Fruit fly (Drosophila melanogaster) whole organism, embryonic: ENCODE measurements around the gene vnd.
A peak's percentile ranks its signal among the peaks of the same experiment; 100 is the strongest.

Experiments
- CG10274 ChIP-seq: fragments of 200-800 bp; sonication (Bioruptor generic); optimal IDR thresholded peaks from 3 replicates; lab custom pipeline; 2017; ENCODE audit warnings: missing biosample characterization, mild to moderate bottlenecking, missing genetic modification characterization
- CG10366 ChIP-seq: fragments of 200-800 bp; sonication (Bioruptor generic); IDR thresholded peaks from 2 replicates; pipeline ENCODE4 v1.3.6; 2022; ENCODE audit warnings: missing biosample characterization, missing genetic modification characterization
- CG11504 ChIP-seq: fragments of 200-800 bp; sonication (Bioruptor generic); optimal IDR thresholded peaks from 3 replicates; lab custom pipeline; 2019; ENCODE audit warnings: missing biosample characterization, mild to moderate bottlenecking, missing genetic modification characterization, moderate library complexity
- CG11723 ChIP-seq: fragments of 200-800 bp; sonication (Bioruptor generic); optimal IDR thresholded peaks from 2 replicates; lab custom pipeline; 2017; ENCODE audit warnings: missing biosample characterization, mild to moderate bottlenecking, missing genetic modification characterization
- CG12299 ChIP-seq: fragments of 200-800 bp; sonication (Bioruptor generic); optimal IDR thresholded peaks from 2 replicates; lab custom pipeline; 2018; ENCODE audit warnings: missing biosample characterization, mild to moderate bottlenecking, missing genetic modification characterization
- CG12769 ChIP-seq: fragments of 200-800 bp; sonication (Bioruptor generic); optimal IDR thresholded peaks from 2 replicates; lab custom pipeline; 2019; ENCODE audit warnings: missing biosample characterization, mild to moderate bottlenecking, missing genetic modification characterization, moderate library complexity
- CG13775 ChIP-seq: fragments of 200-800 bp; sonication (Bioruptor generic); optimal IDR thresholded peaks from 3 replicates; lab custom pipeline; 2017; ENCODE audit warnings: missing biosample characterization, mild to moderate bottlenecking, missing genetic modification characterization
- CG13894 ChIP-seq: fragments of 200-800 bp; sonication (Bioruptor generic); optimal IDR thresholded peaks from 3 replicates; lab custom pipeline; 2018; ENCODE audit warnings: missing biosample characterization, mild to moderate bottlenecking, missing genetic modification characterization, moderate library complexity
- CG15269 ChIP-seq: fragments of 200-800 bp; sonication (Bioruptor generic); optimal IDR thresholded peaks from 2 replicates; lab custom pipeline; 2018; ENCODE audit warnings: missing biosample characterization, mild to moderate bottlenecking, missing genetic modification characterization, moderate library complexity
- CG15514 ChIP-seq: fragments of 200-800 bp; sonication (Bioruptor generic); optimal IDR thresholded peaks from 3 replicates; lab custom pipeline; 2017; ENCODE audit warnings: missing biosample characterization, missing genetic modification characterization, mild to moderate bottlenecking, moderate library complexity, missing genetic modification reagents
- CG17385 ChIP-seq: fragments of 200-800 bp; sonication (Bioruptor generic); optimal IDR thresholded peaks from 3 replicates; lab custom pipeline; 2018; ENCODE audit warnings: missing biosample characterization, mild to moderate bottlenecking, missing genetic modification characterization
- CG17912 ChIP-seq: fragments of 200-800 bp; sonication (Bioruptor generic); optimal IDR thresholded peaks from 2 replicates; lab custom pipeline; 2018; ENCODE audit warnings: missing biosample characterization, mild to moderate bottlenecking, missing genetic modification characterization
- CG3065 ChIP-seq: fragments of 200-800 bp; sonication (Bioruptor generic); optimal IDR thresholded peaks from 2 replicates; lab custom pipeline; 2016; ENCODE audit warnings: missing biosample characterization, missing genetic modification characterization
- CG3281 ChIP-seq: fragments of 200-800 bp; sonication (Bioruptor generic); optimal IDR thresholded peaks from 3 replicates; lab custom pipeline; 2017; ENCODE audit warnings: missing biosample characterization, mild to moderate bottlenecking, missing genetic modification characterization
- CG3995 ChIP-seq: fragments of 200-800 bp; sonication (Bioruptor generic); optimal IDR thresholded peaks from 3 replicates; lab custom pipeline; 2016; ENCODE audit warnings: missing biosample characterization, missing genetic modification characterization
- CG4707 ChIP-seq: fragments of 200-800 bp; sonication (Bioruptor generic); optimal IDR thresholded peaks from 2 replicates; lab custom pipeline; 2018; ENCODE audit warnings: missing biosample characterization, mild to moderate bottlenecking, missing genetic modification characterization, moderate library complexity
- CG6854 ChIP-seq: fragments of 200-800 bp; sonication (Bioruptor generic); optimal IDR thresholded peaks from 3 replicates; lab custom pipeline; 2017; ENCODE audit warnings: missing biosample characterization, mild to moderate bottlenecking, missing genetic modification characterization
- CG8388 ChIP-seq: fragments of 200-800 bp; sonication (Bioruptor generic); optimal IDR thresholded peaks from 2 replicates; lab custom pipeline; 2019; ENCODE audit warnings: missing biosample characterization, mild to moderate bottlenecking, missing genetic modification characterization, moderate library complexity
- CoRest ChIP-seq: fragments of 200-800 bp; sonication (Bioruptor generic); optimal IDR thresholded peaks from 3 replicates; lab custom pipeline; 2018; ENCODE audit warnings: missing biosample characterization, mild to moderate bottlenecking, missing genetic modification characterization, moderate library complexity
- D ChIP-seq, 2 experiments: fragments of 200-800 bp in 1 of 2; fragments of >200 bp in 1 of 2; sonication (Bioruptor generic) in 1 of 2; optimal IDR thresholded peaks; 2 replicates in 1 of 2; 3 replicates in 1 of 2; lab custom pipeline; 2017; ENCODE audit warnings: mild to moderate bottlenecking in 1 of 2, missing biosample characterization in 1 of 2, missing genetic modification characterization in 1 of 2, missing genetic modification reagents in 1 of 2
- Dbx ChIP-seq: fragments of 200-800 bp; sonication (Bioruptor generic); IDR thresholded peaks from 3 replicates; pipeline ENCODE4 v1.3.6; 2022; ENCODE audit warnings: missing biosample characterization, missing genetic modification characterization
- Doc3 ChIP-seq: fragments of 200-800 bp; sonication (Bioruptor generic); IDR thresholded peaks from 3 replicates; pipeline ENCODE4 v1.3.6; 2022; ENCODE audit warnings: missing biosample characterization, missing genetic modification characterization; ENCODE audit not compliant: partially characterized antibody
- Dp ChIP-seq: fragments of 200-800 bp; sonication (Bioruptor generic); optimal IDR thresholded peaks from 2 replicates; lab custom pipeline; 2018; ENCODE audit warnings: missing biosample characterization, mild to moderate bottlenecking, missing genetic modification characterization, moderate library complexity
- Hand ChIP-seq: fragments of 200-800 bp; sonication (Bioruptor generic); optimal IDR thresholded peaks from 2 replicates; lab custom pipeline; 2017; ENCODE audit warnings: mild to moderate bottlenecking, missing biosample characterization, missing genetic modification reagents, missing genetic modification characterization
- Lhr ChIP-seq: fragments of 200-800 bp; sonication (Bioruptor generic); optimal IDR thresholded peaks from 3 replicates; lab custom pipeline; 2017; ENCODE audit warnings: mild to moderate bottlenecking, missing biosample characterization, missing genetic modification reagents, missing genetic modification characterization
- Lim3 ChIP-seq: fragments of 200-800 bp; sonication (Bioruptor generic); IDR thresholded peaks from 2 replicates; pipeline ENCODE4 v1.3.6; 2022; ENCODE audit warnings: missing biosample characterization, missing genetic modification characterization
- Meics ChIP-seq: fragments of 200-800 bp; sonication (Bioruptor generic); optimal IDR thresholded peaks from 2 replicates; lab custom pipeline; 2017; ENCODE audit warnings: missing biosample characterization, mild to moderate bottlenecking, missing genetic modification characterization
- NK7.1 ChIP-seq: fragments of 200-800 bp; sonication (Bioruptor generic); optimal IDR thresholded peaks from 3 replicates; lab custom pipeline; 2016; ENCODE audit warnings: missing biosample characterization, missing genetic modification characterization
- Neu2 ChIP-seq: fragments of 200-800 bp; sonication (Bioruptor generic); optimal IDR thresholded peaks from 3 replicates; lab custom pipeline; 2016; ENCODE audit warnings: missing biosample characterization, missing genetic modification characterization, borderline replicate concordance
- Spps ChIP-seq: fragments of 200-800 bp; sonication (Bioruptor generic); optimal IDR thresholded peaks from 2 replicates; lab custom pipeline; 2018; ENCODE audit warnings: missing biosample characterization, mild to moderate bottlenecking, missing genetic modification characterization
- cg ChIP-seq: fragments of 200-800 bp; sonication (Bioruptor generic); optimal IDR thresholded peaks from 3 replicates; lab custom pipeline; 2019; ENCODE audit warnings: missing biosample characterization, mild to moderate bottlenecking, missing genetic modification characterization, moderate library complexity
- dimm ChIP-seq: fragments of 200-800 bp; sonication (Bioruptor generic); IDR thresholded peaks from 2 replicates; pipeline ENCODE4 v1.3.6; 2022; ENCODE audit warnings: missing biosample characterization, missing genetic modification characterization
- eve ChIP-seq, 2 experiments: fragments of >200 bp; optimal IDR thresholded peaks; 2 replicates each; lab custom pipeline; 2017; ENCODE audit warnings: missing biosample characterization in 2 of 2, missing genetic modification characterization in 2 of 2
- fu2 ChIP-seq: fragments of 200-800 bp; sonication (Bioruptor generic); optimal IDR thresholded peaks from 2 replicates; lab custom pipeline; 2016; ENCODE audit warnings: missing biosample characterization, missing genetic modification characterization
- ham ChIP-seq: fragments of 200-800 bp; sonication (Bioruptor generic); IDR thresholded peaks from 2 replicates; pipeline ENCODE4 v1.3.6; 2022; ENCODE audit warnings: missing biosample characterization, missing genetic modification characterization
- hbn ChIP-seq: fragments of 200-800 bp; sonication (Bioruptor generic); IDR thresholded peaks from 2 replicates; pipeline ENCODE4 v1.3.6; 2022; ENCODE audit warnings: missing biosample characterization, missing genetic modification characterization; ENCODE audit not compliant: partially characterized antibody
- knrl ChIP-seq: fragments of 200-800 bp; sonication (Bioruptor generic); IDR thresholded peaks from 3 replicates; pipeline ENCODE4 v1.3.6; 2022; ENCODE audit warnings: missing biosample characterization, missing genetic modification characterization; ENCODE audit not compliant: partially characterized antibody
- lilli ChIP-seq: fragments of 200-800 bp; sonication (Bioruptor generic); optimal IDR thresholded peaks from 3 replicates; lab custom pipeline; 2016; ENCODE audit warnings: missing biosample characterization, missing genetic modification characterization
- maf-S ChIP-seq: fragments of 200-800 bp; sonication (Bioruptor generic); optimal IDR thresholded peaks from 2 replicates; lab custom pipeline; 2016; ENCODE audit warnings: missing biosample characterization, missing genetic modification characterization
- nerfin-2 ChIP-seq: fragments of 200-800 bp; sonication (Bioruptor generic); IDR thresholded peaks from 2 replicates; pipeline ENCODE4 v1.3.6; 2022; ENCODE audit warnings: missing biosample characterization, missing genetic modification characterization; ENCODE audit not compliant: partially characterized antibody
- nmo ChIP-seq: fragments of 200-800 bp; sonication (Bioruptor generic); optimal IDR thresholded peaks from 2 replicates; lab custom pipeline; 2018; ENCODE audit warnings: missing biosample characterization, mild to moderate bottlenecking, missing genetic modification characterization, moderate library complexity
- onecut ChIP-seq: fragments of 200-800 bp; sonication (Bioruptor generic); IDR thresholded peaks from 2 replicates; pipeline ENCODE4 v1.3.6; 2022; ENCODE audit warnings: missing biosample characterization, missing genetic modification characterization
- otp ChIP-seq: fragments of 200-800 bp; sonication (Bioruptor generic); IDR thresholded peaks from 3 replicates; pipeline ENCODE4, ENCODE4 v1.3.6; 2022; ENCODE audit warnings: missing biosample characterization, missing genetic modification characterization
- pho ChIP-seq: fragments of 200-800 bp; sonication (Bioruptor generic); optimal IDR thresholded peaks from 2 replicates; lab custom pipeline; 2016; ENCODE audit warnings: missing biosample characterization, missing genetic modification characterization
- sna ChIP-seq: fragments of 200-800 bp; sonication (Bioruptor generic); IDR thresholded peaks from 2 replicates; pipeline ENCODE4 v1.3.6; 2022; ENCODE audit warnings: missing biosample characterization, missing genetic modification characterization; ENCODE audit not compliant: partially characterized antibody
- tin ChIP-seq: fragments of 200-800 bp; sonication (Bioruptor generic); optimal IDR thresholded peaks from 3 replicates; lab custom pipeline; 2016; ENCODE audit warnings: missing biosample characterization, missing genetic modification characterization
- wor ChIP-seq: fragments of 200-800 bp; sonication (Bioruptor generic); IDR thresholded peaks from 2 replicates; pipeline ENCODE4 v1.3.6; 2022; ENCODE audit warnings: missing biosample characterization, missing genetic modification characterization
- yki ChIP-seq: fragments of >200 bp; optimal IDR thresholded peaks from 3 replicates; lab custom pipeline; 2018
- zen2 ChIP-seq: fragments of 200-800 bp; sonication (Bioruptor generic); IDR thresholded peaks from 3 replicates; pipeline ENCODE4 v1.3.6; 2022; ENCODE audit warnings: missing biosample characterization, missing genetic modification characterization; ENCODE audit not compliant: partially characterized antibody

The vnd gene

DNA sequence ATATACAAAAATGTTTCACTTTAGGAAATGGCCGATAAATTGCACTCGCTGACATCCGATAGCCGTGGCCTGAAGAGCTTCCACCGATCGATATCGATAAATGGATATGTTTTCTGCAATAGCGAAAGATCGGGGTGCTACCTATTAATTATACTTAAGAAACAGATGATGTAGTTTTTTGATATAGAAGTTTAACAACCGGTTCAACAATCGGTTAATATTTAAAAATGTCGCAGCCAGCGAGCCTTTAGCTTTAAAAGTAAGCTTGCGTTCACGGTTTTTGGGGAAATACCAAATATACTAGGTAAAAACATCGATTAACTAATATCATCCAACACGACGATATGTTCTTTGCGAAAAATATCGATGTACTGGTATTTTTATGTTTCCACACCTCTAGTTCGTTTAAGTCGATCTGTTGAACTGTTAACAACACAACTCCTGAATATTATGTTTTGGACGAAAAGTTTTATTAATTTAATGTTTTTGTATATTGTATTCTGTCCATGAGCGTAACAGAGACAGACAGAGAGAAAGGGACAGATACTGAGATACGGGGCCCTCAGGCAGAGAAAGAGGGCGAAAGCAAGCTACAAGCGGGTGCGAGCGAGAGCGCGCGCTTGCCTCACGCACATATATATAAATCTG lies 53.7 kb downstream of the vnd start, which contains the start of gene Dredd (continued):
- TF ChIP-seq Dp (GFP tag; lab: Kevin White, UChicago) (peak; percentile 39), hbn (GFP tag; lab: Robert Waterston, UW) (peak; percentile 81), nerfin-2 (GFP tag; lab: Robert Waterston, UW) (peak; percentile 93), CG10274 (GFP tag; lab: Kevin White, UChicago) (no peak), CG3281 (GFP tag; lab: Kevin White, UChicago) (peak; percentile 17), Neu2 (GFP tag; lab: Kevin White, UChicago) (peak; percentile 22), Lhr (peak; percentile 27), onecut (GFP tag; lab: Robert Waterston, UW) (no peak), sna (GFP tag; lab: Robert Waterston, UW) (peak; percentile 91), CG13775 (GFP tag; lab: Kevin White, UChicago) (no peak), Dbx (GFP tag; lab: Robert Waterston, UW) (0 out of 3 replicates have a peak, but pooled peaks have one; percentile 10), CG4707 (GFP tag; lab: Kevin White, UChicago) (no peak), dimm (GFP tag; lab: Robert Waterston, UW) (no peak), Spps (tag; lab: Kevin White, UChicago) (no peak), D (optimal IDR thresholded peaks at IDR 0.05; lab: Kevin White, UChicago) (no peak), D (GFP tag; optimal IDR thresholded peaks at IDR 0.05; lab: Kevin White, UChicago) (no peak), CG13894 (peak; percentile 22), CG11504 (tag; lab: Kevin White, UChicago) (no peak), cg (peak; percentile 42), yki (lab: Kevin White, UChicago) (no peak), ham (GFP tag; lab: Robert Waterston, UW) (no peak), nmo (GFP tag; lab: Kevin White, UChicago) (peak; percentile 26), CoRest (tag; lab: Kevin White, UChicago) (no peak), CG11723 (GFP tag; lab: Kevin White, UChicago) (no peak), wor (GFP tag; lab: Robert Waterston, UW) (no peak), Hand (peak; percentile 35), CG15514 (peak; percentile 61), CG12299 (peak; percentile 36), tin (GFP tag; lab: Kevin White, UChicago) (no peak), NK7.1 (GFP tag; lab: Kevin White, UChicago) (no peak), Lim3 (GFP tag; lab: Robert Waterston, UW) (no peak), CG12769 (tag; lab: Kevin White, UChicago) (no peak), eve (GFP tag; optimal IDR thresholded peaks at IDR 0.05; lab: Kevin White, UChicago) (no peak), CG3995 (GFP tag; lab: Kevin White, UChicago) (peak; percentile 97), Meics (GFP tag; lab: Kevin White, UChicago) (no peak), CG10366 (GFP tag; lab: Robert Waterston, UW) (no peak), otp (GFP tag; lab: Robert Waterston, UW) (no peak), maf-S (GFP tag; lab: Kevin White, UChicago) (no peak), lilli (GFP tag; lab: Kevin White, UChicago) (peak; percentile 38), fu2 (no peak), CG17912 (GFP tag; lab: Kevin White, UChicago) (no peak), pho (GFP tag; lab: Kevin White, UChicago) (no peak), Doc3 (GFP tag; lab: Robert Waterston, UW) (peak; percentile 80), CG6854 (peak; percentile 12), CG17385 (GFP tag; lab: Kevin White, UChicago) (peak; percentile 25), CG8388 (GFP tag; lab: Kevin White, UChicago) (no peak), CG15269 (tag; lab: Kevin White, UChicago) (no peak), knrl (GFP tag; lab: Robert Waterston, UW) (peak; percentile 90), zen2 (GFP tag; lab: Robert Waterston, UW) (peak; percentile 85), CG3065 (GFP tag; lab: Kevin White, UChicago) (no peak)
